Fruit fly (Drosophila melanogaster) whole organism, prepupa: ENCODE results near the gene SKIP.

ENCODE experiments used
- Blimp-1 ChIP-seq: fragments of 200-800 bp; sonication (Bioruptor generic); optimal IDR thresholded peaks from 3 replicates; lab custom pipeline; 2017; ENCODE audit warnings: missing biosample characterization, missing genetic modification characterization, mild to moderate bottlenecking, moderate library complexity, missing genetic modification reagents
- CG10631 ChIP-seq: fragments of 200-800 bp; sonication (Bioruptor generic); optimal IDR thresholded peaks from 2 replicates; lab custom pipeline; 2016; ENCODE audit warnings: missing biosample characterization, missing genetic modification characterization
- CG10669 ChIP-seq: fragments of 200-800 bp; sonication (Bioruptor generic); optimal IDR thresholded peaks from 3 replicates; lab custom pipeline; 2018; ENCODE audit warnings: missing biosample characterization, mild to moderate bottlenecking, missing genetic modification characterization, moderate library complexity
- CG11294 ChIP-seq: fragments of 200-800 bp; sonication (Bioruptor generic); IDR thresholded peaks from 2 replicates; pipeline ENCODE4 v1.3.6; 2022; ENCODE audit warnings: missing biosample characterization, missing genetic modification characterization
- CG11762 ChIP-seq: fragments of 200-800 bp; sonication (Bioruptor generic); optimal IDR thresholded peaks from 3 replicates; lab custom pipeline; 2016; ENCODE audit warnings: missing biosample characterization, missing genetic modification characterization; ENCODE audit not compliant: insufficient read depth
- CG11902 ChIP-seq: fragments of 200-800 bp; sonication (Bioruptor generic); optimal IDR thresholded peaks from 3 replicates; lab custom pipeline; 2016; ENCODE audit warnings: missing biosample characterization, missing genetic modification characterization
- CG15336 ChIP-seq: fragments of 200-800 bp; sonication (Bioruptor generic); IDR thresholded peaks from 2 replicates; pipeline ENCODE4 v1.3.6; 2022; ENCODE audit warnings: missing biosample characterization, missing genetic modification characterization
- CG1621 ChIP-seq: fragments of 200-800 bp; sonication (Bioruptor generic); optimal IDR thresholded peaks from 3 replicates; lab custom pipeline; 2018; ENCODE audit warnings: missing biosample characterization, mild to moderate bottlenecking, missing genetic modification characterization
- CG16779 ChIP-seq: fragments of 200-800 bp; sonication (Bioruptor generic); optimal IDR thresholded peaks from 3 replicates; lab custom pipeline; 2017; ENCODE audit warnings: missing biosample characterization, mild to moderate bottlenecking, missing genetic modification characterization
- CG3032 ChIP-seq: fragments of 200-800 bp; optimal IDR thresholded peaks from 2 replicates; lab custom pipeline; 2019; ENCODE audit warnings: missing biosample characterization, mild to moderate bottlenecking, missing genetic modification characterization, moderate library complexity
- CG31627 ChIP-seq: fragments of 200-800 bp; sonication (Bioruptor generic); optimal IDR thresholded peaks from 3 replicates; lab custom pipeline; 2016; ENCODE audit warnings: missing biosample characterization, missing genetic modification characterization
- CG32006 ChIP-seq: fragments of 200-800 bp; sonication (Bioruptor generic); optimal IDR thresholded peaks from 3 replicates; lab custom pipeline; 2017; ENCODE audit warnings: missing biosample characterization, mild to moderate bottlenecking, missing genetic modification characterization
- CG34406 ChIP-seq: fragments of 200-800 bp; sonication (Bioruptor generic); optimal IDR thresholded peaks from 3 replicates; lab custom pipeline; 2016; ENCODE audit warnings: missing biosample characterization, missing genetic modification characterization
- CG3919 ChIP-seq: fragments of 200-800 bp; sonication (Bioruptor generic); optimal IDR thresholded peaks from 3 replicates; lab custom pipeline; 2016; ENCODE audit warnings: missing biosample characterization, missing genetic modification characterization
- CG6792 ChIP-seq: fragments of 200-800 bp; sonication (Bioruptor generic); optimal IDR thresholded peaks from 3 replicates; lab custom pipeline; 2016; ENCODE audit warnings: missing biosample characterization, missing genetic modification characterization
- Eip75B ChIP-seq: fragments of 200-800 bp; sonication (Bioruptor generic); optimal IDR thresholded peaks from 3 replicates; lab custom pipeline; 2016; ENCODE audit warnings: missing biosample characterization, missing genetic modification characterization
- Eip78C ChIP-seq: fragments of 200-800 bp; sonication (Bioruptor generic); peaks from one replicate; lab custom pipeline; 2016; ENCODE audit warnings: missing biosample characterization, missing genetic modification characterization
- Eip93F ChIP-seq: fragments of 200-800 bp; sonication (Bioruptor generic); optimal IDR thresholded peaks from 2 replicates; lab custom pipeline; 2016; ENCODE audit warnings: missing biosample characterization, mild to moderate bottlenecking, missing genetic modification characterization
- Ets21C ChIP-seq: fragments of 200-800 bp; sonication (Bioruptor generic); optimal IDR thresholded peaks from 3 replicates; lab custom pipeline; 2016; ENCODE audit warnings: missing biosample characterization, missing genetic modification characterization
- Ets96B ChIP-seq: fragments of 200-800 bp; optimal IDR thresholded peaks from 2 replicates; lab custom pipeline; 2019; ENCODE audit warnings: missing biosample characterization, mild to moderate bottlenecking, missing genetic modification characterization, moderate library complexity
- Gug ChIP-seq: fragments of 200-800 bp; sonication (Bioruptor generic); IDR thresholded peaks from 2 replicates; pipeline ENCODE4 v1.3.6; 2022; ENCODE audit warnings: missing biosample characterization, missing genetic modification characterization
- Hr4 ChIP-seq: fragments of 200-800 bp; sonication (Bioruptor generic); optimal IDR thresholded peaks from 3 replicates; lab custom pipeline; 2016; ENCODE audit warnings: missing biosample characterization, missing genetic modification characterization
- Lpt ChIP-seq: fragments of 200-800 bp; sonication (Bioruptor generic); optimal IDR thresholded peaks from 3 replicates; lab custom pipeline; 2016; ENCODE audit warnings: missing biosample characterization, missing genetic modification characterization
- OdsH ChIP-seq: fragments of 200-800 bp; sonication (Bioruptor generic); optimal IDR thresholded peaks from 3 replicates; lab custom pipeline; 2016; ENCODE audit warnings: missing biosample characterization, missing genetic modification characterization
- Smox ChIP-seq: fragments of 200-800 bp; sonication (Bioruptor generic); optimal IDR thresholded peaks from 3 replicates; lab custom pipeline; 2016; ENCODE audit warnings: missing biosample characterization, missing genetic modification characterization
- Sox102F ChIP-seq: fragments of 200-800 bp; sonication (Bioruptor generic); optimal IDR thresholded peaks from 2 replicates; lab custom pipeline; 2016; ENCODE audit warnings: missing biosample characterization, mild to moderate bottlenecking, missing genetic modification characterization
- Sox14 ChIP-seq: fragments of 200-800 bp; sonication (Bioruptor generic); optimal IDR thresholded peaks from 3 replicates; lab custom pipeline; 2016; ENCODE audit warnings: missing biosample characterization, missing genetic modification characterization
- Sox15 ChIP-seq: fragments of 200-800 bp; sonication (Bioruptor generic); optimal IDR thresholded peaks from 3 replicates; lab custom pipeline; 2016; ENCODE audit warnings: missing biosample characterization, missing genetic modification characterization
- achi ChIP-seq: fragments of 200-800 bp; sonication (Bioruptor generic); optimal IDR thresholded peaks from 3 replicates; lab custom pipeline; 2016; ENCODE audit warnings: missing biosample characterization, missing genetic modification characterization
- acj6 ChIP-seq: fragments of 200-800 bp; sonication (Bioruptor generic); optimal IDR thresholded peaks from 3 replicates; lab custom pipeline; 2016; ENCODE audit warnings: missing biosample characterization, missing genetic modification characterization
- cyc ChIP-seq: fragments of 200-800 bp; sonication (Bioruptor generic); optimal IDR thresholded peaks from 3 replicates; lab custom pipeline; 2016; ENCODE audit warnings: missing biosample characterization, missing genetic modification characterization
- dac ChIP-seq: fragments of 200-800 bp; sonication (Bioruptor generic); optimal IDR thresholded peaks from 2 replicates; lab custom pipeline; 2017; ENCODE audit warnings: missing biosample characterization, mild to moderate bottlenecking, missing genetic modification characterization
- dsx ChIP-seq: fragments of 200-800 bp; optimal IDR thresholded peaks from 3 replicates; lab custom pipeline; 2019; ENCODE audit warnings: missing biosample characterization, mild to moderate bottlenecking, missing genetic modification characterization, moderate library complexity; ENCODE audit not compliant: poor library complexity, severe bottlenecking
- esn ChIP-seq: fragments of 200-800 bp; sonication (Bioruptor generic); optimal IDR thresholded peaks from 2 replicates; lab custom pipeline; 2016; ENCODE audit warnings: missing biosample characterization, mild to moderate bottlenecking, missing genetic modification characterization, moderate library complexity
- fd59A ChIP-seq: fragments of 200-800 bp; sonication (Bioruptor generic); optimal IDR thresholded peaks from 2 replicates; lab custom pipeline; 2017; ENCODE audit warnings: missing biosample characterization, mild to moderate bottlenecking, missing genetic modification characterization, missing genetic modification reagents
- fd85E ChIP-seq: fragments of 200-800 bp; sonication (Bioruptor generic); optimal IDR thresholded peaks from 3 replicates; lab custom pipeline; 2016; ENCODE audit warnings: missing biosample characterization, missing genetic modification characterization
- fkh ChIP-seq: fragments of 200-800 bp; sonication (Bioruptor generic); optimal IDR thresholded peaks from 3 replicates; lab custom pipeline; 2017; ENCODE audit warnings: missing biosample characterization, mild to moderate bottlenecking, missing genetic modification characterization, moderate library complexity
- lz ChIP-seq: fragments of 200-800 bp; sonication (Bioruptor generic); optimal IDR thresholded peaks from 3 replicates; lab custom pipeline; 2016; ENCODE audit warnings: missing biosample characterization, missing genetic modification characterization
- net ChIP-seq: fragments of 200-800 bp; sonication (Bioruptor generic); optimal IDR thresholded peaks from 3 replicates; lab custom pipeline; 2016; ENCODE audit warnings: missing biosample characterization, missing genetic modification characterization
- pdm3 ChIP-seq: fragments of 200-800 bp; sonication (Bioruptor generic); optimal IDR thresholded peaks from 3 replicates; lab custom pipeline; 2016; ENCODE audit warnings: missing biosample characterization, missing genetic modification characterization
- salr ChIP-seq, 2 experiments: fragments of 200-800 bp; sonication (Bioruptor generic); optimal IDR thresholded peaks; 3 replicates each; lab custom pipeline; 2016 to 2018; ENCODE audit warnings: missing biosample characterization in 2 of 2, missing genetic modification characterization in 2 of 2, mild to moderate bottlenecking in 1 of 2
- spab ChIP-seq: fragments of 200-800 bp; sonication (Bioruptor generic); optimal IDR thresholded peaks from 2 replicates; lab custom pipeline; 2017; ENCODE audit warnings: missing biosample characterization, mild to moderate bottlenecking, missing genetic modification characterization, missing genetic modification reagents
- ss ChIP-seq, 2 experiments: fragments of 200-800 bp; sonication (Bioruptor generic); optimal IDR thresholded peaks; 2 replicates in 1 of 2; 3 replicates in 1 of 2; lab custom pipeline; 2017 to 2018; ENCODE audit warnings: mild to moderate bottlenecking in 2 of 2, missing biosample characterization in 2 of 2, missing genetic modification characterization in 2 of 2, moderate library complexity in 1 of 2
- svp ChIP-seq: fragments of 200-800 bp; sonication (Bioruptor generic); peaks from one replicate; lab custom pipeline; 2016; ENCODE audit warnings: missing biosample characterization, missing genetic modification characterization
- topi ChIP-seq: fragments of 200-800 bp; sonication (Bioruptor generic); optimal IDR thresholded peaks from 3 replicates; lab custom pipeline; 2016; ENCODE audit warnings: missing biosample characterization, missing genetic modification characterization
- vri ChIP-seq: fragments of 200-800 bp; sonication (Bioruptor generic); optimal IDR thresholded peaks from 3 replicates; lab custom pipeline; 2016; ENCODE audit warnings: missing biosample characterization, mild to moderate bottlenecking, missing genetic modification characterization

The SKIP gene

dm6 chr3R:22182274-22182673 is 48.6 kb downstream of the SKIP start (continued):
- TF ChIP-seq fkh (GFP tag; lab: Kevin White, UChicago) (no peak), CG32006 (GFP tag; lab: Kevin White, UChicago) (peak; percentile 54), CG15336 (no peak), CG10631 (GFP tag; lab: Kevin White, UChicago) (peak; percentile 25), Lpt (GFP tag; lab: Kevin White, UChicago) (no peak), CG3032 (tag; lab: Kevin White, UChicago) (peak; percentile 10), dac (no peak), Ets21C (GFP tag; lab: Kevin White, UChicago) (no peak), CG31627 (no peak), CG10669 (peak; percentile 11), CG1621 (tag; lab: Kevin White, UChicago) (no peak), fd59A (GFP tag; lab: Kevin White, UChicago) (no peak), ss (GFP tag; optimal IDR thresholded peaks at IDR 0.05; lab: Kevin White, UChicago) (no peak), OdsH (GFP tag; lab: Kevin White, UChicago) (peak; percentile 45), Gug (GFP tag; lab: Robert Waterston, UW) (no peak), Smox (GFP tag; lab: Kevin White, UChicago) (peak; percentile 10), achi (GFP tag; lab: Kevin White, UChicago) (peak; percentile 22), CG3919 (GFP tag; lab: Kevin White, UChicago) (no peak), topi (GFP tag; lab: Kevin White, UChicago) (peak; percentile 11), Eip93F (GFP tag; lab: Kevin White, UChicago) (no peak), acj6 (GFP tag; lab: Kevin White, UChicago) (peak; percentile 7), Hr4 (GFP tag; lab: Kevin White, UChicago) (peak; percentile 35), Blimp-1 (GFP tag; lab: Kevin White, UChicago) (no peak), CG16779 (tag; lab: Kevin White, UChicago) (no peak), Eip75B (GFP tag; lab: Kevin White, UChicago) (no peak)

- TF ChIP-seq topi (GFP tag; lab: Kevin White, UChicago) (no peak), dsx (GFP tag; lab: Kevin White, UChicago) (peak; percentile 93)
These were observed 49.3 kb downstream of the SKIP start for dm6 chr3R:22182939-22183338.

dm6 chr3R:22184077-22184476 is 50.4 kb downstream of the SKIP start:
- TF ChIP-seq net (GFP tag; lab: Kevin White, UChicago) (no peak), CG11294 (GFP tag; lab: Robert Waterston, UW) (no peak), vri (GFP tag; lab: Kevin White, UChicago) (peak; percentile 17), Gug (GFP tag; lab: Robert Waterston, UW) (no peak), pdm3 (GFP tag; lab: Kevin White, UChicago) (peak; percentile 66), esn (GFP tag; lab: Kevin White, UChicago) (peak; percentile 64), CG16779 (tag; lab: Kevin White, UChicago) (peak; percentile 10), CG3919 (GFP tag; lab: Kevin White, UChicago) (peak; percentile 37), salr (GFP tag; optimal IDR thresholded peaks at IDR 0.05; lab: Kevin White, UChicago) (peak in 1 of 2 experiments; percentile 38), CG6792 (GFP tag; lab: Kevin White, UChicago) (peak; percentile 22), Hr4 (GFP tag; lab: Kevin White, UChicago) (peak; percentile 27), CG10631 (GFP tag; lab: Kevin White, UChicago) (peak; percentile 73), Sox15 (GFP tag; lab: Kevin White, UChicago) (no peak), lz (peak; percentile 40), Sox102F (GFP tag; lab: Kevin White, UChicago) (peak; percentile 10), svp (GFP tag; lab: Kevin White, UChicago) (peak; percentile 86), CG11762 (GFP tag; lab: Kevin White, UChicago) (peak; percentile 25), Ets96B (tag; lab: Kevin White, UChicago) (peak; percentile 67), CG32006 (GFP tag; lab: Kevin White, UChicago) (peak; percentile 23), fd85E (no peak), Eip75B (GFP tag; lab: Kevin White, UChicago) (peak; percentile 65), spab (GFP tag; lab: Kevin White, UChicago) (peak; percentile 72), Sox14 (GFP tag; lab: Kevin White, UChicago) (peak; percentile 50), CG1621 (tag; lab: Kevin White, UChicago) (peak; percentile 9), CG11902 (no peak), Smox (GFP tag; lab: Kevin White, UChicago) (peak; percentile 35), dsx (GFP tag; lab: Kevin White, UChicago) (peak; percentile 40), dac (no peak), Eip78C (GFP tag; lab: Kevin White, UChicago) (peak; percentile 88), CG10669 (peak; percentile 58), cyc (GFP tag; lab: Kevin White, UChicago) (peak; percentile 8), CG34406 (GFP tag; lab: Kevin White, UChicago) (peak; percentile 38), CG15336 (peak; percentile 29; the same call in 1 of the 2 replicates)
